Fruit fly (Drosophila melanogaster): ENCODE data around the gene CG43091.

Gene CG43091

dm6 chr3R:22750534-22750947, 18.0 kb downstream of the CG43091 start, which contains the start of the genes rumi, CG7029 and Usp12-46 (continued):
- TF ChIP-seq Six4 (GFP tag; optimal IDR thresholded peaks at IDR 0.05), result peak; percentile 65
- peak; percentile 77 for TF ChIP-seq oc (tag; optimal IDR thresholded peaks at IDR 0.05)
- peak; percentile 87 for TF ChIP-seq slp2 (GFP tag; optimal IDR thresholded peaks at IDR 0.05)
- peak; percentile 71 for TF ChIP-seq onecut (GFP tag; IDR thresholded peaks at IDR 0.05)
- TF ChIP-seq fd3F (GFP tag; optimal IDR thresholded peaks at IDR 0.05), result peak; percentile 79
- TF ChIP-seq HHEX (GFP tag; optimal IDR thresholded peaks at IDR 0.05), result peak; percentile 77
- 0 out of 3 replicates have a peak, but pooled peaks have one; percentile 33 for TF ChIP-seq CG2199 (GFP tag; IDR thresholded peaks at IDR 0.05)
- TF ChIP-seq Tbp (GFP tag; optimal IDR thresholded peaks at IDR 0.05), result no peak
- 0 out of 3 replicates have a peak, but pooled peaks have one; percentile 62 for TF ChIP-seq CG7963 (GFP tag; IDR thresholded peaks at IDR 0.05; ENCODE audit: partially characterized antibody)
- peak; percentile 90 for TF ChIP-seq CG17328 (GFP tag; IDR thresholded peaks at IDR 0.05)
- TF ChIP-seq insv (GFP tag; optimal IDR thresholded peaks at IDR 0.05), result peak in 1 of 2 experiments; percentile 66
- peak; percentile 80 for TF ChIP-seq Myb (GFP tag; optimal IDR thresholded peaks at IDR 0.05)
- peak; percentile 76 for TF ChIP-seq CG12942 (GFP tag; optimal IDR thresholded peaks at IDR 0.05)
- TF ChIP-seq h (optimal IDR thresholded peaks at IDR 0.05), result no peak
- TF ChIP-seq psq (GFP tag; optimal IDR thresholded peaks at IDR 0.05), result peak; percentile 64
- TF ChIP-seq zfh2 (GFP tag; optimal IDR thresholded peaks at IDR 0.05), result peak; percentile 93
- peak; percentile 90 for TF ChIP-seq phol (tag; optimal IDR thresholded peaks at IDR 0.05)
- TF ChIP-seq CG15269 (tag; optimal IDR thresholded peaks at IDR 0.05), result peak; percentile 86
- peak; percentile 94 for TF ChIP-seq CG31441 (GFP tag; IDR thresholded peaks at IDR 0.05)
- peak; percentile 89 for TF ChIP-seq az2 (GFP tag; optimal IDR thresholded peaks at IDR 0.05)
- TF ChIP-seq Atf-2 (GFP tag; optimal IDR thresholded peaks at IDR 0.05), result peak; percentile 87
- TF ChIP-seq Asciz (GFP tag; optimal IDR thresholded peaks at IDR 0.05), result peak; percentile 44
- TF ChIP-seq gro (GFP tag; optimal IDR thresholded peaks at IDR 0.05), result peak; percentile 91
- peak in 1 of 3 experiments; percentile 84 for TF ChIP-seq lola (GFP tag; optimal IDR thresholded peaks at IDR 0.05)
- no peak for TF ChIP-seq cg (GFP tag; optimal IDR thresholded peaks at IDR 0.05)
- TF ChIP-seq CG11093 (GFP tag; IDR thresholded peaks at IDR 0.05), result peak; percentile 28; the same call in 1 of the 3 replicates
- TF ChIP-seq nom (GFP tag; optimal IDR thresholded peaks at IDR 0.05), result peak; percentile 58
- TF ChIP-seq E2f1 (GFP tag; IDR thresholded peaks at IDR 0.05), result peak; percentile 77
- TF ChIP-seq mam (GFP tag; optimal IDR thresholded peaks at IDR 0.05), result peak; percentile 91
- peak; percentile 56 for TF ChIP-seq ftz-f1 (GFP tag; optimal IDR thresholded peaks at IDR 0.05)
- peak; percentile 95 for TF ChIP-seq lilli (GFP tag; optimal IDR thresholded peaks at IDR 0.05)
- peak; percentile 75 for TF ChIP-seq Drgx (GFP tag; IDR thresholded peaks at IDR 0.05)
- TF ChIP-seq pros (GFP tag; optimal IDR thresholded peaks at IDR 0.05), result peak; percentile 82
- peak; percentile 44 for TF ChIP-seq Dp (GFP tag; optimal IDR thresholded peaks at IDR 0.05)
- peak; percentile 72 for TF ChIP-seq B-H1 (GFP tag; IDR thresholded peaks at IDR 0.05)
- peak; percentile 58 for TF ChIP-seq CG1529 (GFP tag; optimal IDR thresholded peaks at IDR 0.05)
- peak; percentile 76 for TF ChIP-seq dm (GFP tag; optimal IDR thresholded peaks at IDR 0.05)
- TF ChIP-seq Bdp1 (GFP tag; optimal IDR thresholded peaks at IDR 0.05), result peak; percentile 82
- TF ChIP-seq CG12744 (GFP tag; optimal IDR thresholded peaks at IDR 0.05), result peak; percentile 81
- peak; percentile 90 for TF ChIP-seq CG34422 (GFP tag; IDR thresholded peaks at IDR 0.05)
- peak; percentile 77 for TF ChIP-seq CG5953 (GFP tag; IDR thresholded peaks at IDR 0.05)
- TF ChIP-seq Ssrp (tag; optimal IDR thresholded peaks at IDR 0.05), result peak; percentile 86
- 0 out of 3 replicates have a peak, but pooled peaks have one; percentile 53 for TF ChIP-seq C15 (GFP tag; IDR thresholded peaks at IDR 0.05)
- TF ChIP-seq Hr51 (GFP tag; optimal IDR thresholded peaks at IDR 0.05), result peak; percentile 86 to 90
- TF ChIP-seq Doc2 (GFP tag; IDR thresholded peaks at IDR 0.05), result no peak
- peak; percentile 69 for TF ChIP-seq CG11247 (GFP tag; IDR thresholded peaks at IDR 0.05)
- peak; percentile 86 for TF ChIP-seq CG8388 (GFP tag; optimal IDR thresholded peaks at IDR 0.05)
- peak; percentile 68 for TF ChIP-seq CG17912 (GFP tag; optimal IDR thresholded peaks at IDR 0.05)
- no peak for TF ChIP-seq dmrt99B (tag; optimal IDR thresholded peaks at IDR 0.05)
- peak; percentile 78 for TF ChIP-seq HLH4C (GFP tag; IDR thresholded peaks at IDR 0.05; ENCODE audit: partially characterized antibody)
- TF ChIP-seq CG11456 (GFP tag; IDR thresholded peaks at IDR 0.05), result peak; percentile 86

All from whole organism, embryonic.